Fruit fly (Drosophila melanogaster) whole organism, pupa: ENCODE results near the gene gish.

Experiments used
- CG34367 ChIP-seq: fragments of 200-800 bp; sonication (Bioruptor generic); optimal IDR thresholded peaks from 2 replicates; lab custom pipeline; 2018; ENCODE audit warnings: missing biosample characterization, mild to moderate bottlenecking, missing genetic modification characterization
- CG4496 ChIP-seq: fragments of 200-800 bp; sonication (Bioruptor generic); IDR thresholded peaks from 3 replicates; pipeline ENCODE4 v1.3.6; 2022; ENCODE audit warnings: missing biosample characterization, missing genetic modification characterization
- CG8159 ChIP-seq: fragments of 200-800 bp; sonication (Bioruptor generic); optimal IDR thresholded peaks from 3 replicates; lab custom pipeline; 2018; ENCODE audit warnings: missing biosample characterization, mild to moderate bottlenecking, missing genetic modification characterization, moderate library complexity
- CG9948 ChIP-seq: fragments of 200-800 bp; sonication (Bioruptor generic); optimal IDR thresholded peaks from 2 replicates; lab custom pipeline; 2018; ENCODE audit warnings: missing biosample characterization, mild to moderate bottlenecking, missing genetic modification characterization, moderate library complexity
- EcR ChIP-seq: fragments of 200-800 bp; sonication (Bioruptor generic); optimal IDR thresholded peaks from 3 replicates; lab custom pipeline; 2019; ENCODE audit warnings: missing biosample characterization, missing genetic modification characterization, mild to moderate bottlenecking, moderate library complexity, missing genetic modification reagents
- Snoo ChIP-seq: fragments of 200-800 bp; sonication (Bioruptor generic); optimal IDR thresholded peaks from 3 replicates; lab custom pipeline; 2017; ENCODE audit warnings: missing biosample characterization, mild to moderate bottlenecking, missing genetic modification characterization, inconsistent platforms
- gl ChIP-seq: fragments of 200-800 bp; sonication (Bioruptor generic); optimal IDR thresholded peaks from 2 replicates; lab custom pipeline; 2018; ENCODE audit warnings: missing biosample characterization, mild to moderate bottlenecking, missing genetic modification characterization

DNA sequence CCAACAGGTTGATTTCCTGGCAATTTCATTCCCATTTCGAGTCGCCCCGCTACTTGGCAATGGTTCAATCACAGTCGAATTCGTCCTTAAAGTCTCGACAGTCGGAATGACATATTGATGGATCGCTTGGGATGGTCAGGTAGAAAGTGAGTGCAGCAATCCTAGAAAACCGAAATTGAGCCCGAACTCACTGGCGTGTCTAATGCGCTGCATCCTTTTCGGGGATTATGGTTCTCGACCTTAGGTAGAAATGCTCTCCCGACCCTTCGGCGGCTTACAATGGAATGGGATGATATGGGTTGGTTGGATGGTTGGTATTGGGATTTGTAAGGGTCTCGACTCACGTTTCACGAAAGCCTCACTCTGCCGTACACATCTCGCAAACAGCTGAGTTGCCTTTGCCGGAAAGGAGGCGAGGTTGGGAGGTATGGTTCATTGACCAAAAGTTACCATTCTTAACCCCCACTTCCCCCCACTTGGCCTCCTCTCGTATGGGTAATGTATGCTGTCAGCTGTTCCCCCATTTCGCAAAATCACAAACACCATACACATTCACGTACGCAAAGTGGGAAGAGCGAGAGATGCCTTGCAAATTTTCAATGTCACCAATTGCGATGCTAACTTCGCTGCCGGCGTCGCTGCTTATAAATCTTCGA lies 20.9 kb upstream of the gish start:
- peak; percentile 63 for TF ChIP-seq EcR (GFP tag; lab: Kevin White, UChicago)
- TF ChIP-seq CG8159 (tag; lab: Kevin White, UChicago), result no peak
- TF ChIP-seq CG4496 (GFP tag; lab: Robert Waterston, UW), result no peak
- TF ChIP-seq CG34367 (tag; lab: Kevin White, UChicago), result no peak
- TF ChIP-seq Snoo (tag; lab: Kevin White, UChicago), result no peak
- TF ChIP-seq CG9948, result no peak
- no peak for TF ChIP-seq gl (tag; lab: Kevin White, UChicago)
